Worm (Caenorhabditis elegans) whole organism, L4/young adult: Measurements from ENCODE around the gene ZK563.2.

Experiments
- W03F9.2 ChIP-seq: fragments of 150-350 bp; optimal IDR thresholded peaks from 2 replicates; lab custom pipeline; 2014; ENCODE audit warnings: missing biosample characterization, missing genetic modification characterization
- dao-5 ChIP-seq: sonication (generic microtip); optimal IDR thresholded peaks from 2 replicates; lab custom pipeline; 2016; ENCODE audit warnings: missing genotype, missing genetic modification characterization, moderate library complexity, missing compliant biosample characterization
- him-1 ChIP-seq: sonication (generic microtip); optimal IDR thresholded peaks from 2 replicates; lab custom pipeline; 2016; ENCODE audit warnings: missing genotype, missing genetic modification reagents, missing genetic modification characterization, missing compliant biosample characterization

ZK563.2 gene

ce11 chrX:3379114-3379513, 10.4 kb downstream of the ZK563.2 start, which contains the start of gene sorf-1:
Gene sorf-1, minus strand, starts transcription at chrX:3379248.
- TF ChIP-seq dao-5 (tag; lab: Kevin White, UChicago) (no peak), W03F9.2 (no peak), him-1 (no peak)

ce11 chrX:3380167-3380566, 11.4 kb downstream of the ZK563.2 start, which contains the start of gene ZK563.7:
Gene ZK563.7, plus strand, starts transcription at chrX:3380467.
- TF ChIP-seq W03F9.2 (no peak), him-1 (no peak), dao-5 (tag; lab: Kevin White, UChicago) (no peak)

ce11 chrX:3385362-3385761, 16.6 kb downstream of the ZK563.2 start, which contains the start of gene acp-1:
Gene acp-1, minus strand, starts transcription at chrX:3385462.
- no peak for TF ChIP-seq W03F9.2
- no peak for TF ChIP-seq dao-5 (tag; lab: Kevin White, UChicago)
- TF ChIP-seq him-1 = no peak

ce11 chrX:3393562-3393961, 24.8 kb downstream of the ZK563.2 start, which contains the start of gene slcf-2:
Gene slcf-2, plus strand, starts transcription at chrX:3393862.
- no peak for TF ChIP-seq W03F9.2
- no peak for TF ChIP-seq him-1
- no peak for TF ChIP-seq dao-5 (tag; lab: Kevin White, UChicago)

ce11 chrX:3396735-3397134, 28.0 kb downstream of the ZK563.2 start:
- TF ChIP-seq him-1 (no peak), dao-5 (tag; lab: Kevin White, UChicago) (no peak), W03F9.2 (no peak)

ce11 chrX:3399917-3400316, 31.2 kb downstream of the ZK563.2 start, which contains the start of gene cht-1:
Gene cht-1, minus strand, starts transcription at chrX:3400017.
- no peak for TF ChIP-seq dao-5 (tag; lab: Kevin White, UChicago)
- TF ChIP-seq him-1 = no peak
- no peak for TF ChIP-seq W03F9.2

- TF ChIP-seq him-1 (no peak), W03F9.2 (no peak), dao-5 (tag; lab: Kevin White, UChicago) (no peak)
These were observed 31.6 kb downstream of the ZK563.2 start for ce11 chrX:3400387-3400786.

ce11 chrX:3401701-3402100, 32.9 kb downstream of the ZK563.2 start, which contains the start of gene C04F6.9:
Gene C04F6.9, plus strand, starts transcription at chrX:3402001.
- TF ChIP-seq W03F9.2 (no peak), him-1 (no peak), dao-5 (tag; lab: Kevin White, UChicago) (no peak)

- TF ChIP-seq W03F9.2 = no peak
- no peak for TF ChIP-seq him-1
- no peak for TF ChIP-seq dao-5 (tag; lab: Kevin White, UChicago)
These were observed 34.4 kb downstream of the ZK563.2 start, which contains the start of gene vit-5 for ce11 chrX:3403195-3403594. Gene vit-5, plus strand, starts transcription at chrX:3403471.

- no peak for TF ChIP-seq him-1
- TF ChIP-seq W03F9.2 = no peak
- no peak for TF ChIP-seq dao-5 (tag; lab: Kevin White, UChicago)
These were observed 40.1 kb downstream of the ZK563.2 start for ce11 chrX:3408717-3409303.

- TF ChIP-seq dao-5 (tag; lab: Kevin White, UChicago) = no peak
- TF ChIP-seq him-1 = no peak
- no peak for TF ChIP-seq W03F9.2
These were observed 42.8 kb downstream of the ZK563.2 start, which contains the start of gene unc-78 for ce11 chrX:3411565-3412022. Gene unc-78, minus strand, starts transcription at chrX:3411615.

- TF ChIP-seq W03F9.2 (no peak), him-1 (no peak)
These were observed 45.9 kb downstream of the ZK563.2 start, which contains the start of gene dhs-27 for ce11 chrX:3414660-3415144. Gene dhs-27, minus strand, starts transcription at chrX:3414710.

ce11 chrX:3416063-3416462, 47.3 kb downstream of the ZK563.2 start:
- TF ChIP-seq W03F9.2 = no peak
- TF ChIP-seq dao-5 (tag; lab: Kevin White, UChicago) = no peak
- TF ChIP-seq him-1 = no peak

- TF ChIP-seq dao-5 (tag; lab: Kevin White, UChicago) = no peak
- TF ChIP-seq him-1 = no peak
- no peak for TF ChIP-seq W03F9.2
These were observed 50.3 kb downstream of the ZK563.2 start, which contains the start of gene C04F6.7 for ce11 chrX:3419084-3419483. Gene C04F6.7, minus strand, starts transcription at chrX:3419184.
